Fruit fly (Drosophila melanogaster) whole organism, adult: ENCODE measurements around the gene Rox8.

Experiments
- CG11617 ChIP-seq: fragments of 200-800 bp; sonication (Bioruptor generic); optimal IDR thresholded peaks from 2 replicates; lab custom pipeline; 2017; ENCODE audit warnings: mild to moderate bottlenecking, missing biosample characterization, missing genetic modification reagents, missing genetic modification characterization
- CG12768 ChIP-seq: fragments of 200-800 bp; sonication (Bioruptor generic); optimal IDR thresholded peaks from 2 replicates; lab custom pipeline; 2017; ENCODE audit warnings: missing biosample characterization, missing genetic modification characterization, mild to moderate bottlenecking, moderate library complexity, missing genetic modification reagents
- CG14711 ChIP-seq: fragments of 200-800 bp; sonication (Bioruptor generic); optimal IDR thresholded peaks from 2 replicates; lab custom pipeline; 2018; ENCODE audit warnings: missing biosample characterization, mild to moderate bottlenecking, missing genetic modification characterization, moderate library complexity
- CG1620 ChIP-seq: fragments of 200-800 bp; sonication (Bioruptor generic); optimal IDR thresholded peaks from 2 replicates; lab custom pipeline; 2016; ENCODE audit warnings: missing biosample characterization, missing genetic modification characterization
- CG33017 ChIP-seq: fragments of 200-800 bp; sonication (Bioruptor generic); optimal IDR thresholded peaks from 2 replicates; lab custom pipeline; 2018; ENCODE audit warnings: missing biosample characterization, mild to moderate bottlenecking, missing genetic modification characterization, moderate library complexity
- CG5204 ChIP-seq: fragments of 200-800 bp; sonication (Bioruptor generic); optimal IDR thresholded peaks from 2 replicates; lab custom pipeline; 2016; ENCODE audit warnings: missing biosample characterization, missing genetic modification characterization
- CG7045 ChIP-seq: fragments of 200-800 bp; sonication (Bioruptor generic); optimal IDR thresholded peaks from 2 replicates; lab custom pipeline; 2017; ENCODE audit warnings: missing biosample characterization, mild to moderate bottlenecking, missing genetic modification characterization
- CG7101 ChIP-seq: fragments of 200-800 bp; sonication (Bioruptor generic); optimal IDR thresholded peaks from 2 replicates; lab custom pipeline; 2018; ENCODE audit warnings: missing biosample characterization, mild to moderate bottlenecking, missing genetic modification characterization, moderate library complexity
- Clk ChIP-seq: fragments of 200-800 bp; sonication (Bioruptor generic); optimal IDR thresholded peaks from 2 replicates; lab custom pipeline; 2017; ENCODE audit warnings: missing biosample characterization, missing genetic modification characterization
- Crg-1 ChIP-seq: fragments of 200-800 bp; sonication (Bioruptor generic); optimal IDR thresholded peaks from 2 replicates; lab custom pipeline; 2016; ENCODE audit warnings: missing biosample characterization, missing genetic modification characterization
- Hr96 ChIP-seq: fragments of 200-800 bp; sonication (Bioruptor generic); optimal IDR thresholded peaks from 2 replicates; lab custom pipeline; 2016; ENCODE audit warnings: missing biosample characterization, missing genetic modification characterization
- Mnt ChIP-seq: fragments of 200-800 bp; sonication (Bioruptor generic); optimal IDR thresholded peaks from 2 replicates; lab custom pipeline; 2016; ENCODE audit warnings: missing biosample characterization, mild to moderate bottlenecking, missing genetic modification characterization
- bab1 ChIP-seq: fragments of 200-800 bp; sonication (Bioruptor generic); optimal IDR thresholded peaks from 3 replicates; lab custom pipeline; 2019; ENCODE audit warnings: missing biosample characterization, mild to moderate bottlenecking, missing genetic modification characterization, moderate library complexity
- cic ChIP-seq: fragments of 200-800 bp; sonication (Bioruptor generic); optimal IDR thresholded peaks from 2 replicates; lab custom pipeline; 2017; ENCODE audit warnings: missing biosample characterization, mild to moderate bottlenecking, missing genetic modification characterization, moderate library complexity
- cnc ChIP-seq, 2 experiments: fragments of >200 bp; optimal IDR thresholded peaks; 2 replicates each; lab custom pipeline; 2017
- kay ChIP-seq: fragments of 200-800 bp; sonication (Bioruptor generic); peaks from one replicate; lab custom pipeline; 2016; ENCODE audit warnings: missing biosample characterization, missing genetic modification characterization, borderline replicate concordance
- ovo ChIP-seq: fragments of 200-800 bp; sonication (Bioruptor generic); optimal IDR thresholded peaks from 2 replicates; lab custom pipeline; 2016; ENCODE audit warnings: missing biosample characterization, missing genetic modification characterization
- pad ChIP-seq: fragments of 200-800 bp; sonication (Bioruptor generic); optimal IDR thresholded peaks from 3 replicates; lab custom pipeline; 2017; ENCODE audit warnings: missing biosample characterization, missing genetic modification characterization, mild to moderate bottlenecking, moderate library complexity, missing genetic modification reagents
- tj ChIP-seq: fragments of 200-800 bp; sonication (Bioruptor generic); optimal IDR thresholded peaks from 3 replicates; lab custom pipeline; 2017; ENCODE audit warnings: missing biosample characterization, mild to moderate bottlenecking, missing genetic modification characterization, moderate library complexity
- toe ChIP-seq: fragments of 200-800 bp; sonication (Bioruptor generic); optimal IDR thresholded peaks from 2 replicates; lab custom pipeline; 2016; ENCODE audit warnings: missing biosample characterization, missing genetic modification characterization

Gene Rox8

DNA sequence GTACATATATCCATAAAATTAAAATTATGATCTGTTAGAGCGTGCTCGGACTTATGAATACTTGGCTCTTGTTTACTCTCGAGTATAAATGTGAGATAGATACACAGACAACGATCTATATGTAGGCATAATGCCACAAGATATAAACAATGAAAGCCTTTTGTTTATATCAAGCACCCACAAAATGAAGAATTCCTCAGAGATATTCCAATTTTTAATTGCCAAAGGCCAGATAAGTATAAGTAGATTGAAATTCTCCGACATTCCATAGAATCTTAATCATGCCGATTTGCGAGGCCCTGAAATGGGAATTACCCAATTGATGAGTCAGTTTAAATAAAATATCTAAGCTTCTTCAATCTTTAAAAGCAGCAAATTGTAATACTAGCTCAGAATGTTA lies 26.2 kb downstream of the Rox8 start:
- TF ChIP-seq Hr96 (GFP tag; lab: Kevin White, UChicago) = no peak
- no peak for TF ChIP-seq CG7101
- no peak for TF ChIP-seq CG11617 (GFP tag; lab: Kevin White, UChicago)

DNA sequence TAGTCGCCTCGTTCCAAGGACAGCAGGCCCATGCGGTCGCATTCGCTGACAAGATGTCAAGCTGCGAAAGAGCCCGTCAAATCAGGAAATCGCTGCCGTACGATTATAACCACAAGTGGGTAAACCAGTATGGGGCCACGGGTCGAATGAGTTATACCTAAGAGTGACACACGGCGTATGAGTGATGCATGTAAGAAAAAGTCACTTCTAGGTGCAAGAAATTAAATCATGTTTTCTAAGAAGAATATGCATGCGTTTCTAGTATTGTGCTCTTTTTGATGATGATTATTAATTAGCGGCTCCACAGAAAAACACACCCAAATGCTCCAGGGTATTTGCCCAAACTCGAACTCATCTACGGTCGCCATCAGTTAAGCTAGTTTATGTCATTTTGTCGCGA lies 30.4 kb downstream of the Rox8 start:
- TF ChIP-seq CG12768 (GFP tag; lab: Kevin White, UChicago) = no peak
- no peak for TF ChIP-seq bab1 (GFP tag; lab: Kevin White, UChicago)
- TF ChIP-seq kay = no peak
- TF ChIP-seq pad (GFP tag; lab: Kevin White, UChicago) = no peak
- TF ChIP-seq cnc (optimal IDR thresholded peaks at IDR 0.05; lab: Kevin White, UChicago) = no peak
- TF ChIP-seq Clk (GFP tag; lab: Kevin White, UChicago) = no peak
- TF ChIP-seq Crg-1 (GFP tag; lab: Kevin White, UChicago) = no peak
- TF ChIP-seq CG1620 (GFP tag; lab: Kevin White, UChicago) = no peak
- no peak for TF ChIP-seq CG14711 (tag; lab: Kevin White, UChicago)
- TF ChIP-seq ovo (GFP tag; lab: Kevin White, UChicago) = no peak
- no peak for TF ChIP-seq toe (GFP tag; lab: Kevin White, UChicago)

dm6 chr3R:24015939-24016913 lies 31.8 kb downstream of the Rox8 start:
- no peak for TF ChIP-seq CG5204
- TF ChIP-seq CG1620 (GFP tag; lab: Kevin White, UChicago) = no peak
- no peak for TF ChIP-seq Mnt (GFP tag; lab: Kevin White, UChicago)
- no peak for TF ChIP-seq Clk (GFP tag; lab: Kevin White, UChicago)
- TF ChIP-seq Crg-1 (GFP tag; lab: Kevin White, UChicago) = no peak
- peak; percentile 94 for TF ChIP-seq pad (GFP tag; lab: Kevin White, UChicago)
- peak; percentile 77 for TF ChIP-seq kay
- TF ChIP-seq bab1 (GFP tag; lab: Kevin White, UChicago) = no peak
- TF ChIP-seq CG14711 (tag; lab: Kevin White, UChicago) = peak; percentile 7
- TF ChIP-seq cic (GFP tag; lab: Kevin White, UChicago) = peak; percentile 44
- TF ChIP-seq cnc (optimal IDR thresholded peaks at IDR 0.05; lab: Kevin White, UChicago) = no peak
- TF ChIP-seq CG7101 = no peak
- no peak for TF ChIP-seq Hr96 (GFP tag; lab: Kevin White, UChicago)
- no peak for TF ChIP-seq tj (GFP tag; lab: Kevin White, UChicago)
- TF ChIP-seq ovo (GFP tag; lab: Kevin White, UChicago) = no peak
- TF ChIP-seq CG11617 (GFP tag; lab: Kevin White, UChicago) = no peak
- TF ChIP-seq CG7045 (GFP tag; lab: Kevin White, UChicago) = peak; percentile 33
- TF ChIP-seq CG33017 (tag; lab: Kevin White, UChicago) = no peak
- peak; percentile 64 for TF ChIP-seq CG12768 (GFP tag; lab: Kevin White, UChicago)
- no peak for TF ChIP-seq toe (GFP tag; lab: Kevin White, UChicago)

DNA sequence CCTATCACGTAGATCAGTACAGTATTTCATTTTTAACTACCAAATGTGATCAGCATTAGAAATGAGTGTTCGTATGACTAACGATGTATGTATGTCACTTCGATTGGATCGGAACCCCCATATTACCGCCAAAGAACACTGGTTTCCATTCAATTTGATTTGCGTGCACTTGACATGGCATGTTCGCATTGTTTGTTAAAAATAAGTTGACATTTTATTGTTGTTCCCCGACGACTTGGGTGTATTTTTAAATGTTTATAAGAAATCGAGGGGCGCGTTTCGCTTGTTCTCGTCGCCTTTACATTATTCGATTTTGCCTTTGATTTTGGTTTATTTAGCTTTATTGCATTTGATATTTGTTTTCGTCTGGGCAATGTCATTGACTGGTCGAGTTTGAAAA lies 32.6 kb downstream of the Rox8 start:
- TF ChIP-seq CG7101 (no peak), CG14711 (tag; lab: Kevin White, UChicago) (no peak), tj (GFP tag; lab: Kevin White, UChicago) (no peak), CG11617 (GFP tag; lab: Kevin White, UChicago) (no peak), cnc (optimal IDR thresholded peaks at IDR 0.05; lab: Kevin White, UChicago) (no peak), cic (GFP tag; lab: Kevin White, UChicago) (no peak), pad (GFP tag; lab: Kevin White, UChicago) (no peak), CG5204 (no peak)

dm6 chr3R:24014600-24014999 lies 33.5 kb downstream of the Rox8 start:
- TF ChIP-seq CG5204 (no peak), tj (GFP tag; lab: Kevin White, UChicago) (no peak), Hr96 (GFP tag; lab: Kevin White, UChicago) (no peak), CG7045 (GFP tag; lab: Kevin White, UChicago) (no peak), Clk (GFP tag; lab: Kevin White, UChicago) (no peak)

DNA sequence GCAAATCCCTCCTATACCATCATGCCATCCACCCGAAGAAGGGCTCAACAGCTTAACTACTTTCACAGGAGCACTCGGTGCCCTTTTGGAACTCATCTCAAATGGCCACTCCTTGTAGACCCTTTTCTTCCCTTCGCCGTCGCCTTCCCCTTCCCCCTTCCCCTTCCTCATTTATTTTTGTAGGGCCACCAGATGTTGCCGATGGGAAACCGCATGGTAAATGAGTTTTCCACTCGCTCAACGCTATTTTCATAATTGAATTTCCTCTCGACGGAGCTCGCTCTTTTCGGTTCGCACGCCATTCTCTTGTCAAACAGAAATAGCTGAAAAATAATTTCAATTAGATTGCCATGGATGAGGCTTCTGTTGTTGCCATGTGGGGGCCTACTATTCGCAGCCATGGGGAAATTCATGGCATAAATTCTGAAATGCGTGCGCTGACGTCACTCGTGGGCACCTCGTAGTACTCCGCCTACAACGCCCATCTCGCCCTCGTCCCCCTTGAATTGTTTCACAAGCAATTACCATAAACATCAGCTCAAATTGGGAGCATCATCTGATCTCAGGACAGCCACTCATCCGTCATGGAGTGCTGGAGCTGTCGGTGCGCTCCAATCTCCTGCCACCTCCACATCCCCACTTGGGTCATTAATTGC lies 35.9 kb downstream of the Rox8 start:
- TF ChIP-seq CG1620 (GFP tag; lab: Kevin White, UChicago) (no peak), Crg-1 (GFP tag; lab: Kevin White, UChicago) (no peak), CG14711 (tag; lab: Kevin White, UChicago) (no peak), CG5204 (no peak), tj (GFP tag; lab: Kevin White, UChicago) (no peak), toe (GFP tag; lab: Kevin White, UChicago) (no peak), cic (GFP tag; lab: Kevin White, UChicago) (no peak), cnc (optimal IDR thresholded peaks at IDR 0.05; lab: Kevin White, UChicago) (no peak), pad (GFP tag; lab: Kevin White, UChicago) (no peak), CG7101 (no peak), CG7045 (GFP tag; lab: Kevin White, UChicago) (no peak), Mnt (GFP tag; lab: Kevin White, UChicago) (no peak), CG33017 (tag; lab: Kevin White, UChicago) (no peak), Clk (GFP tag; lab: Kevin White, UChicago) (no peak), bab1 (GFP tag; lab: Kevin White, UChicago) (no peak)
